Fruit fly (Drosophila melanogaster): ENCODE results near the gene CG10680.

The CG10680 gene

DNA sequence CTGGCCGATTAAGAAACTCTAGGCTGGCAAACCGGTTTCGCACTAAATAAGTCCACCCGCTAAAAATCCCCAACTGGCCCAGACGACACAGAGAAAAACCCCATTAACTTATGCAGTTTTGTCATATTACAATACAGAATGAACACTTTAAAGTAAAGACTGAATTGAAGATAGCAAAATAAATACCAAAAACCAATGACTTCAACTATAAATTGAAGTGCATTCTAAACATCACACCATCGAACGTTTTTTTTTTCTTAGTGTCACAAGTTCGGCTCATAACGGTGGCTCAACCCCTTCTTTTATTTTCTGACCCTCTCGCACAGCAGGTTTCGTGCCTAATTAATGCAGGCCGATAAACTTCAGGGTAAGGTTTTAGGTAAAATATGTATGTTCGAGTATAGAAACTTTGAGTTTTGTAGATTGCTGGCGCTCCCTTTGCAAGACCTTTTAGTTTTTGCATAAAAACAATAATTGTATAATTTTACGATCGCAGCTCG is 22.5 kb upstream of the CG10680 start (continued):
- TF ChIP-seq otp (GFP tag; IDR thresholded peaks at IDR 0.05): peak; percentile 92
- TF ChIP-seq Fer2 (tag; optimal IDR thresholded peaks at IDR 0.05): peak; percentile 38
- TF ChIP-seq CG11398 (GFP tag; optimal IDR thresholded peaks at IDR 0.05): peak; percentile 80
- peak; percentile 75 for TF ChIP-seq CG10979 (tag; optimal IDR thresholded peaks at IDR 0.05)
- peak; percentile 49 for TF ChIP-seq CG4617 (GFP tag; optimal IDR thresholded peaks at IDR 0.05; ENCODE audit: borderline replicate concordance)
- no peak for TF ChIP-seq CG7963 (GFP tag; IDR thresholded peaks at IDR 0.05; ENCODE audit: partially characterized antibody)
- TF ChIP-seq CHES-1-like (GFP tag; optimal IDR thresholded peaks at IDR 0.05): peak; percentile 90
- TF ChIP-seq vvl (GFP tag; IDR thresholded peaks at IDR 0.05): peak; percentile 89
- peak; percentile 37 for TF ChIP-seq kni (GFP tag; optimal IDR thresholded peaks at IDR 0.05)
- TF ChIP-seq CG14710 (tag; optimal IDR thresholded peaks at IDR 0.05): peak; percentile 63
- peak; percentile 70 for TF ChIP-seq Bdp1 (GFP tag; optimal IDR thresholded peaks at IDR 0.05)
- peak; percentile 69 for TF ChIP-seq sd (tag; optimal IDR thresholded peaks at IDR 0.05)
- peak; percentile 90 for TF ChIP-seq gce (GFP tag; IDR thresholded peaks at IDR 0.05)
- TF ChIP-seq Hmr (GFP tag; optimal IDR thresholded peaks at IDR 0.05): peak; percentile 85
- TF ChIP-seq abd-A (tag; optimal IDR thresholded peaks at IDR 0.05): peak; percentile 85
- peak; percentile 87 for TF ChIP-seq wdn (GFP tag; IDR thresholded peaks at IDR 0.05)
- TF ChIP-seq sug (tag; optimal IDR thresholded peaks at IDR 0.05): peak; percentile 43
- TF ChIP-seq croc (GFP tag; conservative IDR thresholded peaks at IDR 0.05): peak; percentile 74
- peak; percentile 57 for TF ChIP-seq CG17568 (GFP tag; optimal IDR thresholded peaks at IDR 0.05)
- peak; percentile 85 for TF ChIP-seq chn (GFP tag; optimal IDR thresholded peaks at IDR 0.05)
- peak; percentile 76 for TF ChIP-seq Taf1 (GFP tag; IDR thresholded peaks at IDR 0.05)
- no peak for TF ChIP-seq Neu2 (GFP tag; optimal IDR thresholded peaks at IDR 0.05; ENCODE audit: borderline replicate concordance)
- peak; percentile 93 for TF ChIP-seq Ada2b (GFP tag; IDR thresholded peaks at IDR 0.05)
- TF ChIP-seq unpg (GFP tag; optimal IDR thresholded peaks at IDR 0.05): peak; percentile 82
- TF ChIP-seq CG9817 (tag; optimal IDR thresholded peaks at IDR 0.05): peak; percentile 79
- TF ChIP-seq CG12391 (tag; optimal IDR thresholded peaks at IDR 0.05): peak; percentile 86
- TF ChIP-seq schlank (tag; optimal IDR thresholded peaks at IDR 0.05): peak; percentile 64
- peak; percentile 61; the same call in 1 of the 2 replicates for TF ChIP-seq dan (GFP tag; IDR thresholded peaks at IDR 0.05)
- peak; percentile 73 for TF ChIP-seq Atf3 (GFP tag; optimal IDR thresholded peaks at IDR 0.05)
- TF ChIP-seq gsb (GFP tag; IDR thresholded peaks at IDR 0.05): peak; percentile 88
- peak; percentile 86 for TF ChIP-seq CG12744 (GFP tag; optimal IDR thresholded peaks at IDR 0.05)
- peak; percentile 91 for TF ChIP-seq H2.0 (GFP tag; IDR thresholded peaks at IDR 0.05)
- peak; percentile 53 for TF ChIP-seq tin (GFP tag; optimal IDR thresholded peaks at IDR 0.05)
- peak; percentile 85 for TF ChIP-seq Camta (GFP tag; optimal IDR thresholded peaks at IDR 0.05)
- TF ChIP-seq maf-S (GFP tag; optimal IDR thresholded peaks at IDR 0.05): peak; percentile 85
- peak; percentile 39 for TF ChIP-seq CG18476 (GFP tag; optimal IDR thresholded peaks at IDR 0.05)
- TF ChIP-seq twi (tag; optimal IDR thresholded peaks at IDR 0.05): peak; percentile 28
- no peak for TF ChIP-seq CG1647 (GFP tag; optimal IDR thresholded peaks at IDR 0.05)
- TF ChIP-seq Adf1 (GFP tag; IDR thresholded peaks at IDR 0.05): peak; percentile 74
- TF ChIP-seq hkb (optimal IDR thresholded peaks at IDR 0.05): no peak
- TF ChIP-seq hkb (GFP tag; IDR thresholded peaks at IDR 0.05): peak; percentile 95
- TF ChIP-seq CG12769 (tag; optimal IDR thresholded peaks at IDR 0.05): peak; percentile 92
- TF ChIP-seq Six4 (GFP tag; optimal IDR thresholded peaks at IDR 0.05): peak; percentile 71
- peak; percentile 19 for TF ChIP-seq ftz-f1 (GFP tag; optimal IDR thresholded peaks at IDR 0.05)
- peak; percentile 87 for TF ChIP-seq CG2889 (GFP tag; IDR thresholded peaks at IDR 0.05)
- TF ChIP-seq CG12071 (GFP tag; optimal IDR thresholded peaks at IDR 0.05): peak; percentile 50
- TF ChIP-seq NC2β (GFP tag; optimal IDR thresholded peaks at IDR 0.05): peak; percentile 77
- TF ChIP-seq Hr3 (GFP tag; optimal IDR thresholded peaks at IDR 0.05): peak; percentile 85
- peak; percentile 69 for TF ChIP-seq gsb-n (tag; optimal IDR thresholded peaks at IDR 0.05)
- TF ChIP-seq pan (optimal IDR thresholded peaks at IDR 0.05): no peak
- TF ChIP-seq pan (GFP tag; optimal IDR thresholded peaks at IDR 0.05 in 1 of 2, IDR thresholded peaks at IDR 0.05 in 1 of 2): peak in 1 of 2 experiments; percentile 93

All from whole organism, embryonic.